Worm (Caenorhabditis elegans) whole organism, late embryonic: ENCODE measurements around the gene K10D11.6.

Source experiments
- ama-1 ChIP-seq: fragments of 150-350 bp; optimal IDR thresholded peaks from 2 replicates; lab custom pipeline; 2014
- ceh-18 ChIP-seq: sonication (generic microtip); optimal IDR thresholded peaks from 2 replicates; lab custom pipeline; 2016; ENCODE audit warnings: missing genetic modification characterization, missing compliant biosample characterization
- ceh-30 ChIP-seq: fragments of 150-350 bp; optimal IDR thresholded peaks from 2 replicates; lab custom pipeline; 2014; ENCODE audit warnings: missing biosample characterization, missing genetic modification characterization
- ets-4 ChIP-seq: sonication (generic microtip); optimal IDR thresholded peaks from 2 replicates; lab custom pipeline; 2016; ENCODE audit warnings: missing genetic modification characterization, missing compliant biosample characterization
- gmeb-2 ChIP-seq: sonication (generic microtip); optimal IDR thresholded peaks from 2 replicates; lab custom pipeline; 2016; ENCODE audit warnings: missing genetic modification characterization, inconsistent platforms, missing compliant biosample characterization
- nhr-11 ChIP-seq: fragments of 150-350 bp; optimal IDR thresholded peaks from 2 replicates; lab custom pipeline; 2014; ENCODE audit warnings: missing biosample characterization, missing genetic modification characterization
- pax-1 ChIP-seq: fragments of 150-350 bp; optimal IDR thresholded peaks from 2 replicates; lab custom pipeline; 2014; ENCODE audit warnings: missing biosample characterization, missing genetic modification characterization
- pha-4 ChIP-seq: fragments of 150-350 bp; optimal IDR thresholded peaks from 2 replicates; lab custom pipeline; 2018; ENCODE audit warnings: missing biosample characterization, missing genetic modification reagents, missing genetic modification characterization
- syd-9 ChIP-seq: sonication (generic microtip); optimal IDR thresholded peaks from 2 replicates; lab custom pipeline; 2016; ENCODE audit warnings: mild to moderate bottlenecking, missing genetic modification characterization, moderate library complexity, missing compliant biosample characterization
- unc-3 ChIP-seq, 2 experiments: fragments of 200-800 bp in 1 of 2; sonication (Bioruptor generic) in 1 of 2; sonication (generic microtip) in 1 of 2; conservative IDR thresholded peaks in 1 of 2; optimal IDR thresholded peaks in 1 of 2; 2 replicates each; pipeline versions ENCODE4 v1.3.6 to Lab custom; 2016 to 2022; ENCODE audit warnings: missing compliant biosample characterization in 2 of 2, missing genetic modification characterization in 2 of 2, missing genetic modification reagents in 1 of 2

DNA sequence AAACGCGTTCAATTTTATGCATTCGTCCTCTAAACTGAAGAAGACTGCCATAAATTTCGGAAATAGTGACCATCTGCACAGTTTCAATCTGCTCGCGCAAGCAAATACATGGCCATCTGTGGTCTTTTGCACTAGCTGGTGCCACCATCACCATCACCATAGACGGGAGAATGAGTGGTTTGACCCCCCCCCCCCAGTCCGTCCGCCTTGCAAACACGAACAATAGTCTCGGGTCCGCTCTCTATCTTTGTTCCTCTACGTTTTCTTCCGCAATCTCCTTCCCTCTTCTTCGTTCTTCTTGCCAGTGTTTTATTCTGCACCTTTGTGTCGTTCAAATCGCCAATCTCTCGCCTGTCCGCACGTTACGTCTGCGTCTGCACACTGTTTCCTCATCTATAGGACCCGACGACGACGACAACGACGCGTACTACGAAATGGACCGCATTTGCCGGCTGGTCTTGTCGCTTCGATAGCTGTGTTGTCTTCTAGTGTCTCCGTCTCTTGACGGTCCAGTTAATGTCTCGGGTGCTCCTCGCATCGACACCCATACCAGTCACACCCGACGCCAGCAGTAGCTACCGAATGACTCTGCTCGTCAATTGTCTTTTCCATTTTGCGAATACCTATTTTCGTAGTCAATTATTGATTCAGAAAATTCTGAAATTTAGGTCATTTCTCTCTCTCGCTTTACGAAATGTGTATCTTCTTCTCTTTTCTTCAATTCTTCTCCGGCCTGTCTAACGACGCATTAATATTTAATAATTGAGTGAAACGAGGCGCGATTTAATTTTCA, 40.6 kb upstream of the K10D11.6 start:
- TF ChIP-seq ets-4 (tag; lab: Kevin White, UChicago) = no peak
- TF ChIP-seq ama-1 (lab: Kevin White, UChicago) = no peak
- no peak for TF ChIP-seq ceh-18
- no peak for TF ChIP-seq syd-9 (tag; lab: Kevin White, UChicago)
- no peak for TF ChIP-seq pax-1 (tag; lab: Kevin White, UChicago)
- TF ChIP-seq nhr-11 (tag; lab: Kevin White, UChicago) = no peak
- TF ChIP-seq pha-4 (tag; lab: Kevin White, UChicago) = no peak
- no peak for TF ChIP-seq ceh-30 (tag; lab: Kevin White, UChicago)
- TF ChIP-seq unc-3 (GFP tag; conservative IDR thresholded peaks at IDR 0.05; lab: Robert Waterston, UW) = no peak
- no peak for TF ChIP-seq unc-3 (tag; optimal IDR thresholded peaks at IDR 0.05; lab: Kevin White, UChicago)
- no peak for TF ChIP-seq gmeb-2 (tag; lab: Kevin White, UChicago)
